Fruit fly (Drosophila melanogaster) whole organism: ENCODE results near the gene Arl5.

Experiments
- Dll ChIP-seq: fragments of >200 bp; optimal IDR thresholded peaks from 2 replicates; lab custom pipeline; 2017
- EcR ChIP-seq, 2 experiments: fragments of >200 bp; optimal IDR thresholded peaks; 2 replicates each; lab custom pipeline; 2017; ENCODE audit warnings: missing biosample characterization in 2 of 2, missing genetic modification characterization in 2 of 2, missing genetic modification reagents in 2 of 2
- pan ChIP-seq: fragments of >200 bp; optimal IDR thresholded peaks from 2 replicates; lab custom pipeline; 2017

dm6 chr3L:8318916-8319506 lies 19.4 kb upstream of the Arl5 start, which contains the start of gene CG43059:
- TF ChIP-seq EcR (GFP tag; optimal IDR thresholded peaks at IDR 0.05; lab: Kevin White, UChicago), result no peak
- TF ChIP-seq pan (lab: Kevin White, UChicago), result no peak
- no peak for TF ChIP-seq Dll (lab: Kevin White, UChicago)
